Fruit fly (Drosophila melanogaster) whole organism, embryonic: ENCODE measurements around the gene CBP.

Experiments used
- Atf6 ChIP-seq: fragments of 200-800 bp; sonication (Bioruptor generic); IDR thresholded peaks from 2 replicates; pipeline ENCODE4 v1.3.6; 2022; ENCODE audit warnings: missing biosample characterization, missing genetic modification characterization
- Blimp-1 ChIP-seq: fragments of 200-800 bp; sonication (Bioruptor generic); optimal IDR thresholded peaks from 3 replicates; lab custom pipeline; 2018; ENCODE audit warnings: missing biosample characterization, missing genetic modification characterization, mild to moderate bottlenecking, moderate library complexity, missing genetic modification reagents
- CG10209 ChIP-seq: fragments of 200-800 bp; sonication (Bioruptor generic); optimal IDR thresholded peaks from 3 replicates; lab custom pipeline; 2017; ENCODE audit warnings: missing biosample characterization, mild to moderate bottlenecking, missing genetic modification characterization, missing genetic modification reagents
- CG10979 ChIP-seq: fragments of 200-800 bp; sonication (Bioruptor generic); optimal IDR thresholded peaks from 2 replicates; lab custom pipeline; 2018; ENCODE audit warnings: missing biosample characterization, mild to moderate bottlenecking, missing genetic modification characterization, moderate library complexity
- CG11085 ChIP-seq: fragments of 200-800 bp; sonication (Bioruptor generic); IDR thresholded peaks from 2 replicates; pipeline ENCODE4 v1.3.6; 2022; ENCODE audit warnings: missing biosample characterization, missing genetic modification characterization
- CG13123 ChIP-seq: fragments of 200-800 bp; sonication (Bioruptor generic); optimal IDR thresholded peaks from 2 replicates; lab custom pipeline; 2016; ENCODE audit warnings: missing biosample characterization, missing genetic modification characterization
- CG13287 ChIP-seq: fragments of 200-800 bp; sonication (Bioruptor generic); IDR thresholded peaks from 2 replicates; pipeline ENCODE4 v1.3.6; 2022; ENCODE audit warnings: missing biosample characterization, missing genetic modification characterization; ENCODE audit not compliant: partially characterized antibody
- CG14441 ChIP-seq: fragments of 200-800 bp; sonication (Bioruptor generic); IDR thresholded peaks from 2 replicates; pipeline ENCODE4 v1.3.6; 2022; ENCODE audit warnings: missing biosample characterization, missing genetic modification characterization
- CG18011 ChIP-seq: fragments of 200-800 bp; sonication (Bioruptor generic); optimal IDR thresholded peaks from 2 replicates; lab custom pipeline; 2017; ENCODE audit warnings: missing biosample characterization, missing genetic modification characterization, mild to moderate bottlenecking, moderate library complexity, missing genotype
- CG33213 ChIP-seq: fragments of 200-800 bp; sonication (Bioruptor generic); optimal IDR thresholded peaks from 3 replicates; lab custom pipeline; 2016; ENCODE audit warnings: missing biosample characterization, missing genetic modification characterization
- CG4617 ChIP-seq: fragments of 200-800 bp; sonication (Bioruptor generic); optimal IDR thresholded peaks from 3 replicates; lab custom pipeline; 2016; ENCODE audit warnings: missing biosample characterization, missing genetic modification characterization, borderline replicate concordance
- CG4730 ChIP-seq: fragments of 200-800 bp; sonication (Bioruptor generic); IDR thresholded peaks from 2 replicates; pipeline ENCODE4 v1.3.6; 2022; ENCODE audit warnings: missing biosample characterization, missing genetic modification characterization
- CG4820 ChIP-seq: fragments of 200-800 bp; sonication (Bioruptor generic); optimal IDR thresholded peaks from 3 replicates; lab custom pipeline; 2016; ENCODE audit warnings: missing biosample characterization, missing genetic modification characterization
- CG8290 ChIP-seq, 3 experiments: fragments of 200-800 bp; sonication (Bioruptor generic); optimal IDR thresholded peaks; 2 replicates each; lab custom pipeline; 2016 to 2019; ENCODE audit warnings: missing biosample characterization in 3 of 3, missing genetic modification characterization in 3 of 3, mild to moderate bottlenecking in 2 of 3, moderate library complexity in 1 of 3
- CG9215 ChIP-seq: fragments of 200-800 bp; sonication (Bioruptor generic); IDR thresholded peaks from 2 replicates; pipeline ENCODE4 v1.3.6; 2022; ENCODE audit warnings: missing biosample characterization, missing genetic modification characterization
- Dek ChIP-seq: fragments of 200-800 bp; sonication (Bioruptor generic); optimal IDR thresholded peaks from 3 replicates; lab custom pipeline; 2019; ENCODE audit warnings: missing biosample characterization, mild to moderate bottlenecking, missing genetic modification characterization, moderate library complexity
- E2f1 ChIP-seq: fragments of 200-800 bp; sonication (Bioruptor generic); IDR thresholded peaks from 2 replicates; pipeline ENCODE4 v1.3.6; 2022; ENCODE audit warnings: missing biosample characterization, missing genetic modification characterization
- Hey ChIP-seq: fragments of 200-800 bp; sonication (Bioruptor generic); optimal IDR thresholded peaks from 3 replicates; lab custom pipeline; 2018; ENCODE audit warnings: missing biosample characterization, mild to moderate bottlenecking, missing genetic modification characterization
- Hmx ChIP-seq: fragments of 200-800 bp; sonication (Bioruptor generic); optimal IDR thresholded peaks from 2 replicates; lab custom pipeline; 2016; ENCODE audit warnings: missing biosample characterization, missing genetic modification characterization
- Hr51 ChIP-seq, 2 experiments: fragments of 200-800 bp; sonication (Bioruptor generic); optimal IDR thresholded peaks; 2 replicates in 1 of 2; 3 replicates in 1 of 2; lab custom pipeline; 2016 to 2018; ENCODE audit warnings: missing biosample characterization in 2 of 2, missing genetic modification characterization in 2 of 2, mild to moderate bottlenecking in 1 of 2, moderate library complexity in 1 of 2
- Kr ChIP-seq: fragments of 200-800 bp; sonication (Bioruptor generic); optimal IDR thresholded peaks from 2 replicates; lab custom pipeline; 2017; ENCODE audit warnings: missing biosample characterization, mild to moderate bottlenecking, missing genetic modification characterization
- Lpt ChIP-seq: fragments of >200 bp; optimal IDR thresholded peaks from 2 replicates; lab custom pipeline; 2018; ENCODE audit warnings: missing biosample characterization, missing genetic modification characterization
- MTF-1 ChIP-seq: fragments of 200-800 bp; sonication (Bioruptor generic); optimal IDR thresholded peaks from 2 replicates; lab custom pipeline; 2018; ENCODE audit warnings: missing biosample characterization, mild to moderate bottlenecking, missing genetic modification characterization, borderline replicate concordance
- Med ChIP-seq: fragments of 200-800 bp; sonication (Bioruptor generic); peaks from one replicate; lab custom pipeline; 2016; ENCODE audit warnings: missing biosample characterization, missing genetic modification characterization, mild to moderate bottlenecking, inconsistent platforms, moderate library complexity
- Neu2 ChIP-seq: fragments of 200-800 bp; sonication (Bioruptor generic); optimal IDR thresholded peaks from 3 replicates; lab custom pipeline; 2016; ENCODE audit warnings: missing biosample characterization, missing genetic modification characterization, borderline replicate concordance
- Oaz ChIP-seq: fragments of 200-800 bp; sonication (Bioruptor generic); IDR thresholded peaks from 2 replicates; pipeline ENCODE4 v1.3.6; 2022; ENCODE audit warnings: missing biosample characterization, missing genetic modification characterization
- Ptx1 ChIP-seq: fragments of 200-800 bp; sonication (Bioruptor generic); IDR thresholded peaks from 2 replicates; pipeline ENCODE4 v1.3.6; 2022; ENCODE audit warnings: missing biosample characterization, missing genetic modification characterization
- Scr ChIP-seq: fragments of 200-800 bp; sonication (Bioruptor generic); IDR thresholded peaks from 2 replicates; pipeline ENCODE4 v1.3.6; 2022; ENCODE audit warnings: missing biosample characterization, missing genetic modification characterization; ENCODE audit not compliant: partially characterized antibody
- Sin3A ChIP-seq: fragments of >200 bp; optimal IDR thresholded peaks from 2 replicates; lab custom pipeline; 2018
- Six4 ChIP-seq: fragments of 200-800 bp; sonication (Bioruptor generic); optimal IDR thresholded peaks from 2 replicates; lab custom pipeline; 2016; ENCODE audit warnings: missing biosample characterization, missing genetic modification characterization
- Trl ChIP-seq, 3 experiments: fragments of >200 bp in 2 of 3; fragments of 200-800 bp in 1 of 3; sonication (Bioruptor generic) in 1 of 3; optimal IDR thresholded peaks; 2 replicates in 1 of 3; 3 replicates in 2 of 3; lab custom pipeline; 2016 to 2017; ENCODE audit warnings: missing biosample characterization in 1 of 3, missing genetic modification characterization in 1 of 3
- ash1 ChIP-seq: fragments of 200-800 bp; sonication (Bioruptor generic); optimal IDR thresholded peaks from 2 replicates; lab custom pipeline; 2018; ENCODE audit warnings: missing biosample characterization, mild to moderate bottlenecking, missing genetic modification characterization
- ato ChIP-seq: fragments of 200-800 bp; sonication (Bioruptor generic); IDR thresholded peaks from 2 replicates; pipeline ENCODE4 v1.3.6; 2022; ENCODE audit warnings: missing biosample characterization, missing genetic modification characterization; ENCODE audit not compliant: partially characterized antibody
- bbx ChIP-seq: fragments of 200-800 bp; sonication (Bioruptor generic); IDR thresholded peaks from 2 replicates; pipeline ENCODE4 v1.3.6; 2022; ENCODE audit warnings: missing biosample characterization, missing genetic modification characterization; ENCODE audit not compliant: partially characterized antibody
- danr ChIP-seq: fragments of 200-800 bp; sonication (Bioruptor generic); IDR thresholded peaks from 2 replicates; pipeline ENCODE4 v1.3.6; 2022; ENCODE audit warnings: missing biosample characterization, missing genetic modification characterization
- dmrt11E ChIP-seq: fragments of 200-800 bp; sonication (Bioruptor generic); optimal IDR thresholded peaks from 3 replicates; lab custom pipeline; 2018; ENCODE audit warnings: missing biosample characterization, mild to moderate bottlenecking, missing genetic modification characterization, moderate library complexity
- h ChIP-seq: fragments of >200 bp; optimal IDR thresholded peaks from 2 replicates; lab custom pipeline; 2017
- her ChIP-seq: fragments of 200-800 bp; sonication (Bioruptor generic); optimal IDR thresholded peaks from 2 replicates; lab custom pipeline; 2016; ENCODE audit warnings: missing biosample characterization, missing genetic modification characterization
- ind ChIP-seq: fragments of 200-800 bp; sonication (Bioruptor generic); optimal IDR thresholded peaks from 3 replicates; lab custom pipeline; 2016; ENCODE audit warnings: missing biosample characterization, missing genetic modification characterization
- ken ChIP-seq: fragments of 200-800 bp; sonication (Bioruptor generic); IDR thresholded peaks from 3 replicates; pipeline ENCODE4 v1.3.6; 2022; ENCODE audit warnings: missing biosample characterization, missing genetic modification characterization
- mld ChIP-seq: fragments of 200-800 bp; sonication (Bioruptor generic); IDR thresholded peaks from 3 replicates; pipeline ENCODE4 v1.3.6; 2022; ENCODE audit warnings: missing biosample characterization, missing genetic modification characterization; ENCODE audit not compliant: partially characterized antibody
- org-1 ChIP-seq: fragments of 200-800 bp; sonication (Bioruptor generic); optimal IDR thresholded peaks from 2 replicates; lab custom pipeline; 2017; ENCODE audit warnings: missing biosample characterization, missing genetic modification characterization
- pb ChIP-seq: fragments of 200-800 bp; sonication (Bioruptor generic); optimal IDR thresholded peaks from 3 replicates; lab custom pipeline; 2016; ENCODE audit warnings: missing biosample characterization, missing genetic modification characterization
- prd ChIP-seq, 3 experiments: fragments of >200 bp in 2 of 3; fragments of 200-800 bp in 1 of 3; sonication (Bioruptor generic) in 1 of 3; optimal IDR thresholded peaks in 2 of 3; IDR thresholded peaks in 1 of 3; 2 replicates in 2 of 3; 3 replicates in 1 of 3; pipeline versions ENCODE4 v1.3.6 to Lab custom; 2017 to 2022; ENCODE audit warnings: missing biosample characterization in 1 of 3, missing genetic modification characterization in 1 of 3
- seq ChIP-seq: fragments of 200-800 bp; sonication (Bioruptor generic); IDR thresholded peaks from 2 replicates; pipeline ENCODE4 v1.3.6; 2022; ENCODE audit warnings: missing biosample characterization, missing genetic modification characterization
- slou ChIP-seq: fragments of 200-800 bp; sonication (Bioruptor generic); optimal IDR thresholded peaks from 3 replicates; lab custom pipeline; 2016; ENCODE audit warnings: missing biosample characterization, missing genetic modification characterization
- trh ChIP-seq: fragments of 200-800 bp; sonication (Bioruptor generic); optimal IDR thresholded peaks from 2 replicates; lab custom pipeline; 2016; ENCODE audit warnings: missing biosample characterization, missing genetic modification characterization
- wor ChIP-seq: fragments of 200-800 bp; sonication (Bioruptor generic); IDR thresholded peaks from 2 replicates; pipeline ENCODE4 v1.3.6; 2022; ENCODE audit warnings: missing biosample characterization, missing genetic modification characterization
- z ChIP-seq: fragments of 200-800 bp; sonication (Bioruptor generic); IDR thresholded peaks from 3 replicates; pipeline ENCODE4 v1.3.6; 2022; ENCODE audit warnings: missing biosample characterization, missing genetic modification characterization

Gene CBP

DNA sequence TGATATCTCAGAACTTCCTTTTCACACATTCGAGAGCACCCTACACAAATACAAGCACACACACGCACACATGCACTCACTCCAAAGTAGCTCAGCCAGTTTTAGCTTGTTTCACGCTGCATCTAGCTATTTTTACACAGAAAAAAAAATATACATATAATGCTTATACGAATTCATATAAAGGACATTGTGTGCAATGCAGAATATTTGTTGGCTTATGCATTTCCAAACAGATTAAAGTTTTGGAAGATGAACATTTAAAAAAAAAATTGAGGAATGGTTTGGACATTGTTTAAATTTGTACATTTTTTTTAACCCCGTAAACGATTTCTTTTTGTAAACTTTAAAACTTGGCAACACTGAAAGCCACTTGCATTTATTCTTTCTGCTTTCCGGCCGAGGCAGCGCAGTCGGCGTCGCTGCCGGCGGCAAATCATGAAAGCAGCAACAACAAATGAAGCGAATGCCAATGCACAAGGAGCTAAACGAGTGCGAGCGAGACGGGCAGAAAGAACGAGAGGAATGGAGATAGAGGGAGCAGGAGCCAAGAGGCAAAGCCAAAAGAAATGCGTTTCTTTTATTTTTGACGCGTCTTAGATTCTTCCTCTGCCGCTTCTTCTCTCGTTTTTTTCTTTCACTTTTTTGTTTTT, 18.0 kb upstream of the CBP start (continued):
- TF ChIP-seq bbx (no peak), Neu2 (peak; percentile 30), trh (GFP tag; lab: Kevin White, UChicago) (peak; percentile 52), CG14441 (GFP tag; lab: Robert Waterston, UW) (no peak), pb (GFP tag; lab: Kevin White, UChicago) (no peak), ken (GFP tag; lab: Robert Waterston, UW) (peak; percentile 71), Ptx1 (GFP tag; lab: Robert Waterston, UW) (peak; percentile 56), CG8290 (GFP tag; optimal IDR thresholded peaks at IDR 0.05; lab: Kevin White, UChicago) (peak; percentile 71), CG8290 (tag; optimal IDR thresholded peaks at IDR 0.05; lab: Kevin White, UChicago) (peak in 1 of 2 experiments; percentile 9), Six4 (GFP tag; lab: Kevin White, UChicago) (peak; percentile 70), wor (GFP tag; lab: Robert Waterston, UW) (peak; percentile 70), h (no peak), Med (peak; percentile 70), z (GFP tag; lab: Robert Waterston, UW) (0 out of 3 replicates have a peak, but pooled peaks have one; percentile 25), Dek (tag; lab: Kevin White, UChicago) (peak; percentile 43), Hmx (GFP tag; lab: Kevin White, UChicago) (no peak), dmrt11E (peak; percentile 97), CG9215 (GFP tag; lab: Robert Waterston, UW) (no peak), CG13287 (GFP tag; lab: Robert Waterston, UW) (no peak), Trl (optimal IDR thresholded peaks at IDR 0.05; lab: Kevin White, UChicago) (no peak), Trl (GFP tag; optimal IDR thresholded peaks at IDR 0.05; lab: Kevin White, UChicago) (peak; percentile 79), CG10979 (peak; percentile 94), CG4730 (no peak), Oaz (GFP tag; lab: Robert Waterston, UW) (0 out of 2 replicates have a peak, but pooled peaks have one; percentile 13), her (GFP tag; lab: Kevin White, UChicago) (no peak), slou (no peak), ash1 (GFP tag; lab: Kevin White, UChicago) (no peak), ind (GFP tag; lab: Kevin White, UChicago) (peak; percentile 64), CG13123 (GFP tag; lab: Kevin White, UChicago) (peak; percentile 41), CG10209 (GFP tag; lab: Kevin White, UChicago) (peak; percentile 80), CG11085 (GFP tag; lab: Robert Waterston, UW) (no peak), CG4617 (peak; percentile 55), mld (no peak), CG18011 (peak; percentile 6), seq (GFP tag; lab: Robert Waterston, UW) (no peak), Sin3A (lab: Kevin White, UChicago) (no peak), CG33213 (peak; percentile 41), Blimp-1 (peak; percentile 87), CG4820 (GFP tag; lab: Kevin White, UChicago) (peak; percentile 84), Lpt (GFP tag; lab: Kevin White, UChicago) (no peak), danr (no peak), Hey (tag; lab: Kevin White, UChicago) (no peak), org-1 (GFP tag; lab: Kevin White, UChicago) (peak; percentile 64), Kr (no peak), Atf6 (GFP tag; lab: Robert Waterston, UW) (no peak), Hr51 (GFP tag; optimal IDR thresholded peaks at IDR 0.05; lab: Kevin White, UChicago) (peak; percentile 51 to 66), Scr (GFP tag; lab: Robert Waterston, UW) (no peak), ato (GFP tag; lab: Robert Waterston, UW) (no peak), MTF-1 (GFP tag; lab: Kevin White, UChicago) (peak; percentile 56), E2f1 (GFP tag; lab: Robert Waterston, UW) (peak; percentile 51), prd (optimal IDR thresholded peaks at IDR 0.05; lab: Kevin White, UChicago) (no peak), prd (GFP tag; IDR thresholded peaks at IDR 0.05; lab: Robert Waterston, UW) (peak; percentile 76; the same call in 2 of the 3 replicates)
